Worm (Caenorhabditis elegans): Measurements from ENCODE around the gene hpo-18.

The hpo-18 gene

DNA sequence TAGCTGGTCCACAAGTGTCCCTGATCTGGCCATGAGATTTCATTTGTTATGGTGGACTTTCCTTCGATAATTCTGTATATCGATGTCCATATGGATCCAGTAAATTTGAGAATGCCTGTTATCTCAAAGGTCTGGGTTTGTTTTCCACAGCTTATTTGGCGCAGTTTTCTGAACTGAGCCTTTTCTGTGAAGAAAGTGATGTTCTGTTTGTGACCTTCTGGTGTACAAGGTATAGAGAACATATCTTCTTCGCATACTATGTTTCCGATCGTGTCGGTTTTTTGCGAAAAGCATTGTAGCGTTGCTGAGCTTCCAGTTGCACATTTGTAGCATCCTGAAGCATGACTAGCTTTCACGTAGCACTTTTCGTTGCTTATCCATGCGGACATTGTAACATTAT, 43.4 kb downstream of the hpo-18 start:
- TF ChIP-seq snpc-4 (tag; optimal IDR thresholded peaks at IDR 0.05) (no peak), nhr-237 (tag; optimal IDR thresholded peaks at IDR 0.05) (no peak), pha-4 (tag; optimal IDR thresholded peaks at IDR 0.05) (no peak), ceh-16 (tag; optimal IDR thresholded peaks at IDR 0.05) (no peak), lsy-12 (tag; optimal IDR thresholded peaks at IDR 0.05) (no peak), ama-1 (optimal IDR thresholded peaks at IDR 0.05) (no peak), aly-2 (tag; optimal IDR thresholded peaks at IDR 0.05) (no peak), fkh-10 (GFP tag; optimal IDR thresholded peaks at IDR 0.05) (no peak), fkh-2 (tag; optimal IDR thresholded peaks at IDR 0.05) (no peak), mml-1 (tag; optimal IDR thresholded peaks at IDR 0.05) (no peak), nhr-67 (tag; optimal IDR thresholded peaks at IDR 0.05) (no peak), ceh-9 (tag; optimal IDR thresholded peaks at IDR 0.05) (no peak), R02D3.7 (tag; optimal IDR thresholded peaks at IDR 0.05) (no peak), ztf-11 (tag; optimal IDR thresholded peaks at IDR 0.05) (no peak), sea-2 (GFP tag; optimal IDR thresholded peaks at IDR 0.05) (no peak), zag-1 (tag; optimal IDR thresholded peaks at IDR 0.05) (no peak), nhr-12 (tag; optimal IDR thresholded peaks at IDR 0.05) (no peak), nhr-23 (tag; optimal IDR thresholded peaks at IDR 0.05) (no peak), nhr-28 (tag; optimal IDR thresholded peaks at IDR 0.05) (no peak), nfya-1 (tag; optimal IDR thresholded peaks at IDR 0.05; ENCODE audit: insufficient read depth) (no peak)

DNA sequence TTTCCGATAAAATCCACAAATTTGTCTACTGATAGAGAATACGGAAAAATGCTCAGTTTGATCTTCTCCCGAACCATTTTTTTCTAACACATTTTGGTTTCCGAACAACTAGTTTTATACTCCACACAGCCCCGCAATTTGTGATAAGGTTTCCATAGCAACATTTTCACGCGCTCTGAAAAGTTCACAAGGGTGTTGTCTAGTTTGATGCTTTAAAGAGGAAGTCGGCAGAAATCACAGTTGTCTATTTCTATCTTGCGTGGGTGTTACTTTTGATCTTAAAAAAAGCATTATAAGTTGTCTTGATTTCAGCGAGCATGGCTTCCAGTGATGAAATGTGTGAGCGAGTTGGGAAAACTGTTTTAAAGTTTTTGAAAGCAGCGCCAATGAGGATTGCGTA, 46.5 kb downstream of the hpo-18 start, which contains the start of gene ZC132.3:
ZC132.3 (minus strand) TSS at position 101 of the 400 bp plus-strand sequence.
- TF ChIP-seq sea-2 (GFP tag; optimal IDR thresholded peaks at IDR 0.05) = no peak
- TF ChIP-seq ztf-11 (tag; optimal IDR thresholded peaks at IDR 0.05) = no peak
- TF ChIP-seq nhr-11 (tag; optimal IDR thresholded peaks at IDR 0.05) = no peak
- no peak for TF ChIP-seq mdl-1 (tag; optimal IDR thresholded peaks at IDR 0.05)
- no peak for TF ChIP-seq snpc-4 (tag; optimal IDR thresholded peaks at IDR 0.05)
- no peak for TF ChIP-seq aly-2 (tag; optimal IDR thresholded peaks at IDR 0.05)
- TF ChIP-seq nhr-237 (tag; optimal IDR thresholded peaks at IDR 0.05) = no peak
- no peak for TF ChIP-seq ceh-16 (tag; optimal IDR thresholded peaks at IDR 0.05)
- no peak for TF ChIP-seq jun-1 (tag; optimal IDR thresholded peaks at IDR 0.05)

DNA sequence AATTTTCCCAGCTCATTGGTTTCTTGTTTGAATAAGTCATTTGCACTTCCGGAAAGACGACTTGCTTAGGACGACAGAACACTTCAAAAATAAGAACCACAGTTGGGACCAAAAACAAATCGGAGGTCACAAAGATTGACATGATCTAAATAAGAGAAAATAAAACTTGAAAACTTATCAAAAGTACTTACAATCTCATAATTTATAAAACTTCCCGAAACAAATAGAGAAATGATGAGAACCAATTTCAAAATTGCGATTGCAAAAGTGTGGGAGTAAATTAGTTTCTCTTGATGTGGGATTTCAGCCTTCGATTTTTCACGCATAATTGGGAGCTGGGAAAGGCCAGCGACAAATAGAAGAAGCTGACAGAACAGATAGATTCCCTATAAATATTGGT, 47.6 kb downstream of the hpo-18 start, which contains the start of gene ZC132.11:
ZC132.11 (minus strand) TSS at position 101 of the 400 bp plus-strand sequence.
- TF ChIP-seq ceh-28 (tag; optimal IDR thresholded peaks at IDR 0.05) (no peak), skn-1 (tag; optimal IDR thresholded peaks at IDR 0.05) (no peak), fkh-10 (GFP tag; optimal IDR thresholded peaks at IDR 0.05) (no peak), nhr-11 (tag; optimal IDR thresholded peaks at IDR 0.05) (no peak), elt-1 (tag; optimal IDR thresholded peaks at IDR 0.05) (no peak), elt-2 (tag; optimal IDR thresholded peaks at IDR 0.05) (no peak), hmg-11 (tag; optimal IDR thresholded peaks at IDR 0.05) (no peak), nhr-77 (tag; optimal IDR thresholded peaks at IDR 0.05) (no peak), ztf-4 (tag; optimal IDR thresholded peaks at IDR 0.05) (no peak), lin-15B (tag; optimal IDR thresholded peaks at IDR 0.05) (no peak), mml-1 (tag; optimal IDR thresholded peaks at IDR 0.05) (no peak), elt-3 (tag; optimal IDR thresholded peaks at IDR 0.05) (no peak), nhr-12 (tag; optimal IDR thresholded peaks at IDR 0.05) (no peak)
